Worm (Caenorhabditis elegans): ENCODE measurements around the gene Y57G11B.2.

DNA sequence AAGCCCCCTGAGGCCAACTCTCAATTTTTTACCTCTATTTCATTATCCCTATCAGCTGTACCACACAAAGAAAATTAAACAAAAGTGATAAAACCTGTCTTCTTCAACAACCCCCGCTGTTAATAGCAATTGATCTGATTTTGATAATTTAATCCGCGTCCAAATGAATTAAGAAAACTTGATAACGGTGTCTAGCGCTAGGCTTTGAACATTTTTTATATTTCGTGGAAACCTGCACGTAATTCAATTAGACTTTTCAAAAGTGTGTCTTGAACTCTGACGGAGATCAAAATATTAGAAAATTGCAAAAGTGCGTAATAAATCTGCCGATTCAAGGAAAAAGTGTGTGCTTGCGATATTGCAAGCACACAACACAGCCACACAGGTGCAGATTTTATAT lies 48.2 kb downstream of the Y57G11B.2 start:
- TF ChIP-seq B0336.3 (GFP tag; IDR thresholded peaks at IDR 0.05) (no peak), snpc-4 (GFP tag; optimal IDR thresholded peaks at IDR 0.05) (no peak), snpc-4 (tag; optimal IDR thresholded peaks at IDR 0.05) (no peak), rec-8 (tag; optimal IDR thresholded peaks at IDR 0.05) (no peak), rcor-1 (GFP tag; IDR thresholded peaks at IDR 0.05) (no peak), hlh-12 (tag; optimal IDR thresholded peaks at IDR 0.05) (no peak), sea-2 (GFP tag; IDR thresholded peaks at IDR 0.05) (no peak), unc-62 (GFP tag; optimal IDR thresholded peaks at IDR 0.05) (no peak), pha-4 (tag; optimal IDR thresholded peaks at IDR 0.05) (no peak), him-1 (tag; optimal IDR thresholded peaks at IDR 0.05) (no peak), cebp-2 (GFP tag; IDR thresholded peaks at IDR 0.05) (no peak), ama-1 (optimal IDR thresholded peaks at IDR 0.05) (no peak), ama-1 (GFP tag; optimal IDR thresholded peaks at IDR 0.05) (no peak), lag-1 (GFP tag; IDR thresholded peaks at IDR 0.05) (no peak), nfya-1 (tag; optimal IDR thresholded peaks at IDR 0.05; ENCODE audit: borderline replicate concordance, insufficient read depth) (no peak)

Data from whole organism, young adult.